5 fruit fly cellular contexts compared by ENCODE assay signal in genomic region chr3R:19225446-19225955, dm6.
A peak's percentile ranks its signal among the peaks of the same experiment; 100 is the strongest.
TF ChIP-seq lines count a peak whose summit lies in the region.

No protein-coding gene starts in this region.

- no peak for TF ChIP-seq CTCF in whole organism, embryonic (GFP tag; optimal IDR thresholded peaks at IDR 0.05; lab: Kevin White, UChicago)

TF ChIP-seq in whole organism, 6 proteins besides CTCF, POLR2A, EP300 and RAD21:
- no peak for TF ChIP-seq CG8478 (optimal IDR thresholded peaks at IDR 0.05; lab: Kevin White, UChicago)
- TF ChIP-seq usp (GFP tag; optimal IDR thresholded peaks at IDR 0.05; lab: Kevin White, UChicago): no peak
- TF ChIP-seq Dll (optimal IDR thresholded peaks at IDR 0.05; lab: Kevin White, UChicago): peak; percentile 50

TF ChIP-seq in whole organism, adult, 20 proteins besides CTCF, POLR2A, EP300 and RAD21:
- TF ChIP-seq CG11617 (GFP tag; optimal IDR thresholded peaks at IDR 0.05; lab: Kevin White, UChicago): no peak
- peak; percentile 29 for TF ChIP-seq kay (GFP tag; lab: Kevin White, UChicago; ENCODE audit: borderline replicate concordance)
- TF ChIP-seq cic (GFP tag; optimal IDR thresholded peaks at IDR 0.05; lab: Kevin White, UChicago): peak; percentile 52
- TF ChIP-seq CG12768 (GFP tag; optimal IDR thresholded peaks at IDR 0.05; lab: Kevin White, UChicago): peak; percentile 18

TF ChIP-seq in whole organism, embryonic, 481 proteins besides CTCF, POLR2A, EP300 and RAD21 (continues in another document):
- TF ChIP-seq dmrt99B (tag; optimal IDR thresholded peaks at IDR 0.05; lab: Kevin White, UChicago) (no peak), Opbp (GFP tag; IDR thresholded peaks at IDR 0.05; lab: Robert Waterston, UW; ENCODE audit: partially characterized antibody) (0 out of 3 replicates have a peak, but pooled peaks have one; percentile 12), nerfin-1 (tag; optimal IDR thresholded peaks at IDR 0.05; lab: Kevin White, UChicago) (peak; percentile 0), chinmo (GFP tag; IDR thresholded peaks at IDR 0.05; lab: Robert Waterston, UW; ENCODE audit: partially characterized antibody) (0 out of 4 replicates have a peak, but pooled peaks have one; percentile 41), sens (GFP tag; lab: Kevin White, UChicago) (peak; percentile 39), CG7786 (GFP tag; optimal IDR thresholded peaks at IDR 0.05; lab: Kevin White, UChicago) (no peak), yki (optimal IDR thresholded peaks at IDR 0.05; lab: Kevin White, UChicago) (peak; percentile 76), CG4360 (GFP tag; IDR thresholded peaks at IDR 0.05; lab: Robert Waterston, UW) (peak; percentile 75), Trl (optimal IDR thresholded peaks at IDR 0.05; lab: Kevin White, UChicago) (peak; percentile 84 to 95), Trl (GFP tag; optimal IDR thresholded peaks at IDR 0.05; lab: Kevin White, UChicago) (no peak), MBD-R2 (GFP tag; IDR thresholded peaks at IDR 0.05; lab: Robert Waterston, UW) (peak; percentile 44; the same call in 1 of the 2 replicates), CG34422 (GFP tag; IDR thresholded peaks at IDR 0.05; lab: Robert Waterston, UW) (peak; percentile 63; the same call in 1 of the 3 replicates), Asciz (GFP tag; optimal IDR thresholded peaks at IDR 0.05; lab: Kevin White, UChicago) (no peak), abd-A (tag; optimal IDR thresholded peaks at IDR 0.05; lab: Kevin White, UChicago) (peak; percentile 59), Hr78 (GFP tag; optimal IDR thresholded peaks at IDR 0.05; lab: Kevin White, UChicago) (peak in 1 of 2 experiments; percentile 6), GATAe (GFP tag; conservative IDR thresholded peaks at IDR 0.05; lab: Robert Waterston, UW) (peak; percentile 72), gcm (GFP tag; optimal IDR thresholded peaks at IDR 0.05; lab: Kevin White, UChicago) (no peak), Six4 (GFP tag; optimal IDR thresholded peaks at IDR 0.05; lab: Kevin White, UChicago) (no peak), chn (GFP tag; optimal IDR thresholded peaks at IDR 0.05; lab: Kevin White, UChicago) (peak; percentile 8), pros (GFP tag; optimal IDR thresholded peaks at IDR 0.05; lab: Kevin White, UChicago) (peak; percentile 9), sug (tag; optimal IDR thresholded peaks at IDR 0.05; lab: Kevin White, UChicago) (peak; percentile 27), CG7839 (tag; optimal IDR thresholded peaks at IDR 0.05; lab: Kevin White, UChicago) (no peak), CG15514 (GFP tag; optimal IDR thresholded peaks at IDR 0.05; lab: Kevin White, UChicago) (peak; percentile 1), B-H1 (GFP tag; IDR thresholded peaks at IDR 0.05; lab: Robert Waterston, UW) (no peak), CG34376 (GFP tag; optimal IDR thresholded peaks at IDR 0.05; lab: Kevin White, UChicago) (peak; percentile 3), Vsx1 (GFP tag; optimal IDR thresholded peaks at IDR 0.05; lab: Kevin White, UChicago) (peak; percentile 5), sd (tag; optimal IDR thresholded peaks at IDR 0.05; lab: Kevin White, UChicago) (peak; percentile 83)

TF ChIP-seq in whole organism, prepupa, 60 proteins besides CTCF, POLR2A, EP300 and RAD21:
- TF ChIP-seq fkh (GFP tag; optimal IDR thresholded peaks at IDR 0.05; lab: Kevin White, UChicago): no peak
- no peak for TF ChIP-seq CG31627 (GFP tag; optimal IDR thresholded peaks at IDR 0.05; lab: Kevin White, UChicago)
- TF ChIP-seq CG16779 (tag; optimal IDR thresholded peaks at IDR 0.05; lab: Kevin White, UChicago): no peak
- no peak for TF ChIP-seq Hr4 (GFP tag; optimal IDR thresholded peaks at IDR 0.05; lab: Kevin White, UChicago)
- no peak for TF ChIP-seq Sox14 (GFP tag; optimal IDR thresholded peaks at IDR 0.05; lab: Kevin White, UChicago)
- TF ChIP-seq salr (GFP tag; optimal IDR thresholded peaks at IDR 0.05; lab: Kevin White, UChicago): no peak
- no peak for TF ChIP-seq CG3919 (GFP tag; optimal IDR thresholded peaks at IDR 0.05; lab: Kevin White, UChicago)
- peak; percentile 44 for TF ChIP-seq vri (GFP tag; optimal IDR thresholded peaks at IDR 0.05; lab: Kevin White, UChicago)
- no peak for TF ChIP-seq CG10669 (GFP tag; optimal IDR thresholded peaks at IDR 0.05; lab: Kevin White, UChicago)
- TF ChIP-seq CG6792 (GFP tag; optimal IDR thresholded peaks at IDR 0.05; lab: Kevin White, UChicago): no peak
- no peak for TF ChIP-seq fd85E (GFP tag; optimal IDR thresholded peaks at IDR 0.05; lab: Kevin White, UChicago)
- TF ChIP-seq dsx (GFP tag; optimal IDR thresholded peaks at IDR 0.05; lab: Kevin White, UChicago; ENCODE audit: poor library complexity, severe bottlenecking): no peak
- TF ChIP-seq svp (GFP tag; lab: Kevin White, UChicago): peak; percentile 54
- TF ChIP-seq pdm3 (GFP tag; optimal IDR thresholded peaks at IDR 0.05; lab: Kevin White, UChicago): no peak
- TF ChIP-seq CG15336 (GFP tag; IDR thresholded peaks at IDR 0.05; lab: Robert Waterston, UW): 0 out of 2 replicates have a peak, but pooled peaks have one; percentile 15
- no peak for TF ChIP-seq dac (GFP tag; optimal IDR thresholded peaks at IDR 0.05; lab: Kevin White, UChicago)
- no peak for TF ChIP-seq Hr39 (GFP tag; optimal IDR thresholded peaks at IDR 0.05; lab: Kevin White, UChicago)
- no peak for TF ChIP-seq CG11902 (GFP tag; optimal IDR thresholded peaks at IDR 0.05; lab: Kevin White, UChicago)
- TF ChIP-seq CG8632 (GFP tag; optimal IDR thresholded peaks at IDR 0.05; lab: Kevin White, UChicago): no peak
- TF ChIP-seq ss (GFP tag; optimal IDR thresholded peaks at IDR 0.05; lab: Kevin White, UChicago): peak in 1 of 2 experiments; percentile 14
- TF ChIP-seq CG9139 (GFP tag; optimal IDR thresholded peaks at IDR 0.05; lab: Kevin White, UChicago): no peak
- no peak for TF ChIP-seq esn (GFP tag; optimal IDR thresholded peaks at IDR 0.05; lab: Kevin White, UChicago)
- TF ChIP-seq Eip75B (GFP tag; optimal IDR thresholded peaks at IDR 0.05; lab: Kevin White, UChicago): no peak
- no peak for TF ChIP-seq fd59A (GFP tag; optimal IDR thresholded peaks at IDR 0.05; lab: Kevin White, UChicago)
- peak; percentile 0 for TF ChIP-seq Eip78C (GFP tag; lab: Kevin White, UChicago)
- no peak for TF ChIP-seq cyc (GFP tag; optimal IDR thresholded peaks at IDR 0.05; lab: Kevin White, UChicago)
- TF ChIP-seq Met (GFP tag; optimal IDR thresholded peaks at IDR 0.05; lab: Kevin White, UChicago): no peak
- TF ChIP-seq Gug (GFP tag; IDR thresholded peaks at IDR 0.05; lab: Robert Waterston, UW): no peak
- TF ChIP-seq Lpt (GFP tag; optimal IDR thresholded peaks at IDR 0.05; lab: Kevin White, UChicago): peak; percentile 7

TF ChIP-seq in whole organism, wandering third instar larva, 38 proteins besides CTCF, POLR2A, EP300 and RAD21:
- TF ChIP-seq dl (GFP tag; optimal IDR thresholded peaks at IDR 0.05; lab: Kevin White, UChicago; ENCODE audit: insufficient read depth in 1 of 2, partially characterized antibody in 2 of 2) (peak; percentile 1 to 58), br (GFP tag; optimal IDR thresholded peaks at IDR 0.05; lab: Kevin White, UChicago) (no peak), CrebA (GFP tag; optimal IDR thresholded peaks at IDR 0.05; lab: Kevin White, UChicago; ENCODE audit: borderline replicate concordance) (peak; percentile 52), Dif (GFP tag; optimal IDR thresholded peaks at IDR 0.05; lab: Kevin White, UChicago; ENCODE audit: partially characterized antibody) (peak; percentile 43)
